Worm (Caenorhabditis elegans) whole organism, L3 larva: Measurements from ENCODE around the gene C44E12.1.

Experiments used
- R02D3.7 ChIP-seq: fragments of 150-350 bp; optimal IDR thresholded peaks from 2 replicates; lab custom pipeline; 2014; ENCODE audit warnings: missing biosample characterization, missing genetic modification characterization
- ZK546.5 ChIP-seq: sonication (generic microtip); optimal IDR thresholded peaks from 2 replicates; lab custom pipeline; 2017; ENCODE audit warnings: missing biosample characterization, missing genetic modification characterization
- ama-1 ChIP-seq: fragments of 150-350 bp; optimal IDR thresholded peaks from 2 replicates; lab custom pipeline; 2018
- ceh-82 ChIP-seq: fragments of 150-350 bp; optimal IDR thresholded peaks from 2 replicates; lab custom pipeline; 2014; ENCODE audit warnings: missing biosample characterization, missing genetic modification characterization
- ceh-9 ChIP-seq: sonication (generic microtip); optimal IDR thresholded peaks from 2 replicates; lab custom pipeline; 2018; ENCODE audit warnings: missing biosample characterization, missing genetic modification characterization
- daf-12 ChIP-seq: fragments of 150-350 bp; optimal IDR thresholded peaks from 2 replicates; lab custom pipeline; 2014; ENCODE audit warnings: missing biosample characterization, missing genetic modification reagents, missing genetic modification characterization
- elt-1 ChIP-seq: fragments of 150-350 bp; optimal IDR thresholded peaks from 2 replicates; lab custom pipeline; 2014; ENCODE audit warnings: missing biosample characterization, missing genetic modification characterization
- elt-2 ChIP-seq: sonication (generic microtip); optimal IDR thresholded peaks from 2 replicates; lab custom pipeline; 2016; ENCODE audit warnings: missing genetic modification reagents, mild to moderate bottlenecking, missing genetic modification characterization, missing compliant biosample characterization
- elt-3 ChIP-seq, 3 experiments: fragments of 150-350 bp in 1 of 3; sonication (generic microtip) in 2 of 3; optimal IDR thresholded peaks; 2 replicates in 2 of 3; 4 replicates in 1 of 3; lab custom pipeline; 2014 to 2017; ENCODE audit warnings: missing biosample characterization in 3 of 3, missing genetic modification characterization in 3 of 3
- eor-1 ChIP-seq, 2 experiments: fragments of 150-350 bp; optimal IDR thresholded peaks; 2 replicates each; lab custom pipeline; 2014 to 2018; ENCODE audit warnings: missing biosample characterization in 2 of 2, missing genetic modification characterization in 2 of 2
- fkh-10 ChIP-seq: sonication (generic microtip); optimal IDR thresholded peaks from 2 replicates; lab custom pipeline; 2017; ENCODE audit warnings: missing biosample characterization, missing genetic modification reagents, missing genetic modification characterization
- fkh-2 ChIP-seq: fragments of 150-350 bp; optimal IDR thresholded peaks from 2 replicates; lab custom pipeline; 2014; ENCODE audit warnings: missing biosample characterization, missing genetic modification reagents, missing genetic modification characterization
- fos-1 ChIP-seq: fragments of 150-350 bp; optimal IDR thresholded peaks from 2 replicates; lab custom pipeline; 2014; ENCODE audit warnings: missing biosample characterization, missing genetic modification characterization
- jun-1 ChIP-seq: fragments of 150-350 bp; optimal IDR thresholded peaks from 2 replicates; lab custom pipeline; 2014; ENCODE audit warnings: missing biosample characterization, missing genetic modification reagents, missing genetic modification characterization
- lin-15B ChIP-seq: fragments of 150-350 bp; optimal IDR thresholded peaks from 2 replicates; lab custom pipeline; 2014; ENCODE audit warnings: missing biosample characterization, missing genetic modification characterization
- lin-39 ChIP-seq: fragments of 150-350 bp; optimal IDR thresholded peaks from 2 replicates; lab custom pipeline; 2018; ENCODE audit warnings: missing biosample characterization, missing genetic modification reagents, missing genetic modification characterization
- lsy-12 ChIP-seq: sonication (generic microtip); optimal IDR thresholded peaks from 2 replicates; lab custom pipeline; 2016; ENCODE audit warnings: mild to moderate bottlenecking, missing genetic modification characterization, missing compliant biosample characterization
- mdl-1 ChIP-seq: fragments of 150-350 bp; optimal IDR thresholded peaks from 2 replicates; lab custom pipeline; 2014; ENCODE audit warnings: missing biosample characterization, missing genetic modification characterization
- mml-1 ChIP-seq: fragments of 150-350 bp; sonication (generic microtip); optimal IDR thresholded peaks from 3 replicates; lab custom pipeline; 2014; ENCODE audit warnings: missing biosample characterization, missing genetic modification characterization
- nfya-1 ChIP-seq: sonication (generic microtip); optimal IDR thresholded peaks from 2 replicates; lab custom pipeline; 2017; ENCODE audit warnings: missing genetic modification characterization, mild to moderate bottlenecking, missing compliant biosample characterization, antibody characterized with exemption, moderate library complexity; ENCODE audit not compliant: insufficient read depth
- nhr-23 ChIP-seq: fragments of 150-350 bp; optimal IDR thresholded peaks from 2 replicates; lab custom pipeline; 2014; ENCODE audit warnings: missing biosample characterization, missing genetic modification reagents, missing genetic modification characterization
- nhr-237 ChIP-seq: fragments of 150-350 bp; optimal IDR thresholded peaks from 2 replicates; lab custom pipeline; 2014; ENCODE audit warnings: missing biosample characterization, missing genetic modification characterization
- nhr-25 ChIP-seq: sonication (generic microtip); optimal IDR thresholded peaks from 2 replicates; lab custom pipeline; 2017; ENCODE audit warnings: missing biosample characterization, missing genetic modification characterization
- nhr-28 ChIP-seq: fragments of 150-350 bp; optimal IDR thresholded peaks from 2 replicates; lab custom pipeline; 2014; ENCODE audit warnings: missing biosample characterization, missing genetic modification characterization
- nhr-43 ChIP-seq: sonication (generic microtip); optimal IDR thresholded peaks from 2 replicates; lab custom pipeline; 2016; ENCODE audit warnings: mild to moderate bottlenecking, missing genetic modification characterization, missing compliant biosample characterization; ENCODE audit not compliant: poor library complexity, severe bottlenecking
- nhr-67 ChIP-seq: fragments of 150-350 bp; optimal IDR thresholded peaks from 2 replicates; lab custom pipeline; 2014; ENCODE audit warnings: missing biosample characterization, missing genetic modification characterization
- ztf-4 ChIP-seq: fragments of 150-350 bp; optimal IDR thresholded peaks from 2 replicates; lab custom pipeline; 2014; ENCODE audit warnings: missing biosample characterization, missing genetic modification characterization

The C44E12.1 gene

DNA sequence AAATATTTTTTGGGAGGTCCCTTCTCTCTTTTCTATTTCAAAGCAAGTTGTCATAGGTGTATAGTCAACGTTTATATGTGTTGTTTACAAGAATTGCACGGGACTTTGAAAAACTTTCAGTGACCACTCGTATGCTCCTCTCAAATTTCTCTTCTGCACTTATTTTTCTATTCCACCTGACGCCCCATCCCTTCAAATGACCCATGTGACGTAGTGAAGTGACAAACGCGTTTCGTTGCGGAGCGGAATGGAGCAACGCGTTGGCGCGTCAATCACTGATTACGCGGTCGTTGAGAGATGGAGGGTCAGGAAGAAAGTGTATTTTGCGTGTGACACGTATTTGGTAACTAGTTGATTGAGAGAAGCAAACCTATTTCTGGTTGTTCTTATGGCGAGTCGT lies 39.3 kb downstream of the C44E12.1 start:
- TF ChIP-seq nhr-25 (no peak), jun-1 (tag; lab: Kevin White, UChicago) (no peak), ama-1 (lab: Kevin White, UChicago) (no peak), daf-12 (tag; lab: Kevin White, UChicago) (no peak), nfya-1 (peak; percentile 43)

DNA sequence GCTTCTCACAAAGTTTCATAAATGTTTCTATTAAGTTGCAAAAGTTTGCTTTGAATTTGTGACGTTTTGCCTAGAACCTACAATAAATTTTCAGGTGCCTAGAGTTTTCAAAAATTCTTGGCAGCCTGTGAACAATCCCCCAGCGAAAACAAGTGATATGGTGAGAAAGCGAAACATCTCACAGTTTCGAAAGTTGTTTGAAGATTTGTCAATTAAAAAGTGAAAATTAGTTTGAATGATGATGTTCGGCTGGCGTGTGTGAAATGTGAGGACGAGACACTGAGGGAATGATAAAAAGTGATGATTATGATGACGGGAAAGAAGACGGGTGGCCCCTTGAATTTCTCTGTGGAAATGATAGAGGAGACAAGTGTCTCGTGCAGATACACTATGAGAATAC lies 42.1 kb downstream of the C44E12.1 start:
- TF ChIP-seq ceh-82 (tag; lab: Kevin White, UChicago) = no peak
- TF ChIP-seq lin-15B (tag; lab: Kevin White, UChicago) = no peak
- no peak for TF ChIP-seq ceh-9 (tag; lab: Kevin White, UChicago)
- TF ChIP-seq elt-2 (tag; lab: Kevin White, UChicago) = no peak
- TF ChIP-seq nhr-237 (tag; lab: Kevin White, UChicago) = no peak
- no peak for TF ChIP-seq mdl-1 (tag; lab: Kevin White, UChicago)
- TF ChIP-seq nhr-67 (tag; lab: Kevin White, UChicago) = no peak
- TF ChIP-seq nfya-1 = no peak
- TF ChIP-seq eor-1 (tag; optimal IDR thresholded peaks at IDR 0.05; lab: Kevin White, UChicago) = no peak
- no peak for TF ChIP-seq ZK546.5 (tag; lab: Kevin White, UChicago)
- no peak for TF ChIP-seq fos-1 (tag; lab: Kevin White, UChicago)

DNA sequence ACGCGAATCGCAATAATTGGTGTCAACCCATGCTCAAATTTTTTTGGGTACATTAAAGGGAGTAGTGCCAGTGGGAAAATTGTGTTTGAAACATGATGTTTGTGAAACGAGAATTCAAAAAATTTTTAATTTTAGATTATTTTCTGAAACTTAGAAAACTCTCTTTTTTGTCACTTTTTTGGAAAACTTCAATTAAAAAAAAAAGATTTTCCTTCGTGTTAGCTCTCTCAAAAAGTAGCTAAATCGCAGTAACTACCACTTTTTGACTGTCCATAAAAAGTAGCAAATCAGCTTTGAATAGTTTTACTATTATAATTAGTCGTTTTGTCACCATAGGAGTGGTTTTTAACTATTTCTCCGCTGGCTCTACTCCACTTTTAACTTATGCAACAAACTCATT lies 43.7 kb downstream of the C44E12.1 start:
- TF ChIP-seq elt-1 (tag; lab: Kevin White, UChicago) = no peak
- TF ChIP-seq lin-39 (tag; lab: Kevin White, UChicago) = no peak
- no peak for TF ChIP-seq nhr-28 (tag; lab: Kevin White, UChicago)
- no peak for TF ChIP-seq mml-1
- no peak for TF ChIP-seq nhr-23 (tag; lab: Kevin White, UChicago)
- no peak for TF ChIP-seq fkh-10 (GFP tag; lab: Kevin White, UChicago)
- no peak for TF ChIP-seq nhr-25

DNA sequence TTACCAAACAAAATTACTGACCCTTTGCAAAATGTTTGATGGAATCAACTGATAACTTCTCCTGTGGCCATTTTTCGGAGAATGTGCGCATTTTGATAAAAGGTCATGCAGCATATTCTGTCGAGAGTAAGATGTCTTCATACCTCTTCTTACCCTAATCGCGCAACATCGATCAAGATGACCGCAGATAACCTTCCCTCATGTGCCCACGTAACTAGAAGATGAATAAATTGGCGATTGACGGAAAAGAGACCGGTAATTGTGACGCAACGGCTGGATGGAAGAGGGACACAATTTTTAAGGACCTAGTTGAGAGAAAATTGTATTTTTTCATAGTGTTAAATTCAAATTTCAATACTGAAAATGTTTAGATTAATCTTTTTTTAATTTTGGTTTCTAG lies 44.1 kb downstream of the C44E12.1 start:
- TF ChIP-seq nhr-43 = no peak
- no peak for TF ChIP-seq elt-3 (tag; optimal IDR thresholded peaks at IDR 0.05; lab: Kevin White, UChicago)
- TF ChIP-seq elt-1 (tag; lab: Kevin White, UChicago) = no peak
- TF ChIP-seq ztf-4 (tag; lab: Kevin White, UChicago) = no peak
- no peak for TF ChIP-seq R02D3.7 (tag; lab: Kevin White, UChicago)
- no peak for TF ChIP-seq fkh-2 (tag; lab: Kevin White, UChicago)
- TF ChIP-seq lsy-12 (tag; lab: Kevin White, UChicago) = no peak

DNA sequence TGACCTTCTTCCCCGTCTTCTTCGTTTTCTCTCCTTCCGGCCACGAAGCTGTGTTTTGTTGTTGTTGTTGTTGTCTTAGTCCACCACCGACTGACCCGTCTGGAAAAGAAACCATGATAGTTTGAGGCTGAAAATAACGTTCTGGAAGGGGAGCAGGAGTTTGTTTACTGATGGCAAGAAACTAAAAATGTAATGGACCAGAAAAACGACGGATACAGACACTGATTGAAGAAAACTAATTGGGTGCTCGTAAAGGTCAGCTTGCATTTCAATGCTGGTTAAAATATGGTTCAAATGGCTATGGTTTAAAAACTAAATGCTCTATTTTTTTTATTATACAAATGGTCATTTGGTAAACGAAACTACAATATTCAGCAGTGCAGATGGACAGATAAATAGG lies 48.6 kb downstream of the C44E12.1 start, which contains the start of gene F26A10.2:
F26A10.2 (minus strand) TSS at position 101 of the 400 bp plus-strand sequence.
- TF ChIP-seq lin-39 (tag; lab: Kevin White, UChicago) = peak; percentile 40
- TF ChIP-seq eor-1 (tag; optimal IDR thresholded peaks at IDR 0.05; lab: Kevin White, UChicago) = no peak
